Fruit fly (Drosophila melanogaster): ENCODE data around the gene sas.

Gene sas

dm6 chr3R:7124109-7124639 is 38.4 kb upstream of the sas start, which contains the start of the genes Alh and CG10098:
Gene Alh (minus strand): TSS chr3R:7124185.
Gene CG10098 (plus strand): TSS chr3R:7124548.
- peak; percentile 96 for TF ChIP-seq kay (GFP tag; ENCODE audit: borderline replicate concordance)
- TF ChIP-seq CG7101 (tag; optimal IDR thresholded peaks at IDR 0.05): peak; percentile 82
- peak; percentile 68 for TF ChIP-seq Mnt (GFP tag; optimal IDR thresholded peaks at IDR 0.05)
- TF ChIP-seq CG12768 (GFP tag; optimal IDR thresholded peaks at IDR 0.05): peak; percentile 80
- TF ChIP-seq bab1 (GFP tag; optimal IDR thresholded peaks at IDR 0.05): peak; percentile 22
- TF ChIP-seq pad (GFP tag; optimal IDR thresholded peaks at IDR 0.05): peak; percentile 71
- TF ChIP-seq CG1620 (GFP tag; optimal IDR thresholded peaks at IDR 0.05): peak; percentile 94
- peak; percentile 93 for TF ChIP-seq CG5204 (GFP tag; optimal IDR thresholded peaks at IDR 0.05)
- peak; percentile 69 for TF ChIP-seq tj (GFP tag; optimal IDR thresholded peaks at IDR 0.05)
- TF ChIP-seq Hr96 (GFP tag; optimal IDR thresholded peaks at IDR 0.05): peak; percentile 89
- no peak for TF ChIP-seq cic (GFP tag; optimal IDR thresholded peaks at IDR 0.05)
- no peak for TF ChIP-seq cnc (optimal IDR thresholded peaks at IDR 0.05)
- peak; percentile 97 for TF ChIP-seq toe (GFP tag; optimal IDR thresholded peaks at IDR 0.05)
- TF ChIP-seq Crg-1 (GFP tag; optimal IDR thresholded peaks at IDR 0.05): peak; percentile 83
- peak; percentile 90 for TF ChIP-seq CG11617 (GFP tag; optimal IDR thresholded peaks at IDR 0.05)
- TF ChIP-seq CG33017 (tag; optimal IDR thresholded peaks at IDR 0.05): peak; percentile 36
- TF ChIP-seq Clk (GFP tag; optimal IDR thresholded peaks at IDR 0.05): peak; percentile 86
- TF ChIP-seq CG7045 (GFP tag; optimal IDR thresholded peaks at IDR 0.05): peak; percentile 81
- peak; percentile 88 for TF ChIP-seq ovo (GFP tag; optimal IDR thresholded peaks at IDR 0.05)
- peak; percentile 53 for TF ChIP-seq CG14711 (tag; optimal IDR thresholded peaks at IDR 0.05)

- peak; percentile 65 for TF ChIP-seq cic (GFP tag; optimal IDR thresholded peaks at IDR 0.05)
- peak; percentile 94 for TF ChIP-seq kay (GFP tag; ENCODE audit: borderline replicate concordance)
- TF ChIP-seq Crg-1 (GFP tag; optimal IDR thresholded peaks at IDR 0.05): peak; percentile 94
- TF ChIP-seq CG7045 (GFP tag; optimal IDR thresholded peaks at IDR 0.05): peak; percentile 86
- peak; percentile 93 for TF ChIP-seq bab1 (GFP tag; optimal IDR thresholded peaks at IDR 0.05)
- peak; percentile 84 for TF ChIP-seq toe (GFP tag; optimal IDR thresholded peaks at IDR 0.05)
- no peak for TF ChIP-seq cnc (optimal IDR thresholded peaks at IDR 0.05)
- peak; percentile 83 for TF ChIP-seq CG33017 (tag; optimal IDR thresholded peaks at IDR 0.05)
- peak; percentile 82 for TF ChIP-seq Hr96 (GFP tag; optimal IDR thresholded peaks at IDR 0.05)
- TF ChIP-seq CG14711 (tag; optimal IDR thresholded peaks at IDR 0.05): peak; percentile 86
- peak; percentile 93 for TF ChIP-seq CG1620 (GFP tag; optimal IDR thresholded peaks at IDR 0.05)
- peak; percentile 86 for TF ChIP-seq Mnt (GFP tag; optimal IDR thresholded peaks at IDR 0.05)
- peak; percentile 84 for TF ChIP-seq tj (GFP tag; optimal IDR thresholded peaks at IDR 0.05)
- peak; percentile 42 for TF ChIP-seq ovo (GFP tag; optimal IDR thresholded peaks at IDR 0.05)
- peak; percentile 88 for TF ChIP-seq CG5204 (GFP tag; optimal IDR thresholded peaks at IDR 0.05)
- peak; percentile 80 for TF ChIP-seq pad (GFP tag; optimal IDR thresholded peaks at IDR 0.05)
- TF ChIP-seq CG7101 (tag; optimal IDR thresholded peaks at IDR 0.05): peak; percentile 91
- TF ChIP-seq Clk (GFP tag; optimal IDR thresholded peaks at IDR 0.05): peak; percentile 71
- TF ChIP-seq CG12768 (GFP tag; optimal IDR thresholded peaks at IDR 0.05): peak; percentile 85
- TF ChIP-seq CG11617 (GFP tag; optimal IDR thresholded peaks at IDR 0.05): peak; percentile 91
Measured at dm6 chr3R:7127966-7128365, 34.6 kb upstream of the sas start, which contains the start of gene CG10068. Gene CG10068 (minus strand): TSS chr3R:7128027.

DNA sequence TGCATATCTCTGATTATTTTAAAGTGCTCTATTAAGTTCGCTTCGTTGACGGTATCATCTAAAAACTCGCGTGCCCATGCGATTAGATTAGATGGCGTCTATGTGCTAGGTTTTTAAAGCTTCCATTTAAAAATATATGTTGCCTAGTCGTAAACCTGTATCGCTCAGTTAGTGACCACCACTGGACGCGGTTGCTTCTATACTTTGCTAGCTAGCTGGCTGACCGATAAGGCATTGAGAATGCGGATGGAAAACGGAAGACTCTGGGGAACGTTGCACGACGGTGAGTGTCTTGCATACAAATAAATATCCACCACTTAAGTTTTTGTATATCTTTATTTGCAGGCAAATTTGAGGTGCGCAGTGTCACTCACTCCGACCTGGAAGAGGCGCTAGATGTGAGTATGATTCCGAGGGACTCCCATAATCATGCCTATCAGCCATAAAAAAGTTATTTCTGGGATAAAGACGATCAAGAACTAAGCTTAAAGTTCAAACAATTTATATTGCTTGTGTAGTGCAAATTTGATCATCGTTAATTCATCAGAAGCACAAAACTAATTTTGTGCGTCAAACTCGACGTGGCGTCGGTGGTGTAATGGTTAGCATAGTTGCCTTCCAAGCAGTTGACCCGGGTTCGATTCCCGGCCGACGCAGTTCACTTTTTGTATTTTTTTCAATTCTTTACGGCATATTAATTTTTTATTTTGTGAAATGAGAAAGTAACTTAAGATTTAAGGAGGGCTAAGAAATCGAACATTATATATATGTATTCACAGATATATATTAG is 33.1 kb upstream of the sas start, which contains the start of gene CG31248:
Gene CG31248, plus strand, starts transcription at position 41 of the 790 bp plus-strand sequence.
- peak; percentile 35 for TF ChIP-seq tj (GFP tag; optimal IDR thresholded peaks at IDR 0.05)
- TF ChIP-seq Mnt (GFP tag; optimal IDR thresholded peaks at IDR 0.05): peak; percentile 55
- peak; percentile 11 for TF ChIP-seq pad (GFP tag; optimal IDR thresholded peaks at IDR 0.05)
- no peak for TF ChIP-seq toe (GFP tag; optimal IDR thresholded peaks at IDR 0.05)
- no peak for TF ChIP-seq cnc (optimal IDR thresholded peaks at IDR 0.05)
- TF ChIP-seq CG11617 (GFP tag; optimal IDR thresholded peaks at IDR 0.05): peak; percentile 11
- TF ChIP-seq CG12768 (GFP tag; optimal IDR thresholded peaks at IDR 0.05): peak; percentile 58
- TF ChIP-seq CG14711 (tag; optimal IDR thresholded peaks at IDR 0.05): peak; percentile 34
- peak; percentile 90 for TF ChIP-seq cic (GFP tag; optimal IDR thresholded peaks at IDR 0.05)
- TF ChIP-seq CG7101 (tag; optimal IDR thresholded peaks at IDR 0.05): peak; percentile 6
- peak; percentile 25 for TF ChIP-seq CG5204 (GFP tag; optimal IDR thresholded peaks at IDR 0.05)
- no peak for TF ChIP-seq Clk (GFP tag; optimal IDR thresholded peaks at IDR 0.05)
- TF ChIP-seq CG33017 (tag; optimal IDR thresholded peaks at IDR 0.05): no peak
- peak; percentile 11 for TF ChIP-seq kay (GFP tag; ENCODE audit: borderline replicate concordance)
- no peak for TF ChIP-seq Hr96 (GFP tag; optimal IDR thresholded peaks at IDR 0.05)
- TF ChIP-seq Crg-1 (GFP tag; optimal IDR thresholded peaks at IDR 0.05): no peak
- TF ChIP-seq ovo (GFP tag; optimal IDR thresholded peaks at IDR 0.05): no peak
- TF ChIP-seq bab1 (GFP tag; optimal IDR thresholded peaks at IDR 0.05): peak; percentile 66
- peak; percentile 47 for TF ChIP-seq CG7045 (GFP tag; optimal IDR thresholded peaks at IDR 0.05)
- TF ChIP-seq CG1620 (GFP tag; optimal IDR thresholded peaks at IDR 0.05): no peak

DNA sequence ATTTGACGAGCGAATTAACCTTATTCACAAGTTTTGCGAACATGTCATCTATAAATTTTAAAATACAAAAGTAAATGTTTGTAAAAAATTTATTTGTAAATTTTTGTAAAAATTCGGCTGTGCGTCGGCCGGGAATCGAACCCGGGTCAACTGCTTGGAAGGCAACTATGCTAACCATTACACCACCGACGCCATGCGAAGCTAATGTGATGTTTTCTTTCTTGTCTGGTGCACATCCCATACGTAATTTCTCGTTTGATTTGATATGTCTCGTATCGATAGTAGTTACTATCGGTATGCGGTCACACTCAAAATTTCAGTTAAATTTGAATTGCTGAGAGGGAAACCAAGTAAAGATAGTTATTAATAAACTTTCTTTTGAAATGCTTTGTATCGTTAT is 31.8 kb upstream of the sas start:
- TF ChIP-seq Mnt (GFP tag; optimal IDR thresholded peaks at IDR 0.05): no peak
- no peak for TF ChIP-seq CG5204 (GFP tag; optimal IDR thresholded peaks at IDR 0.05)
- TF ChIP-seq toe (GFP tag; optimal IDR thresholded peaks at IDR 0.05): no peak
- peak; percentile 11 for TF ChIP-seq bab1 (GFP tag; optimal IDR thresholded peaks at IDR 0.05)

dm6 chr3R:7131260-7131659 is 31.3 kb upstream of the sas start, which contains the start of gene CG31493:
Gene CG31493 (plus strand): TSS chr3R:7131560.
- no peak for TF ChIP-seq CG1620 (GFP tag; optimal IDR thresholded peaks at IDR 0.05)
- no peak for TF ChIP-seq pad (GFP tag; optimal IDR thresholded peaks at IDR 0.05)

Data from whole organism, adult.